Worm (Caenorhabditis elegans): Measurements from ENCODE around the gene W09G10.9.

DNA sequence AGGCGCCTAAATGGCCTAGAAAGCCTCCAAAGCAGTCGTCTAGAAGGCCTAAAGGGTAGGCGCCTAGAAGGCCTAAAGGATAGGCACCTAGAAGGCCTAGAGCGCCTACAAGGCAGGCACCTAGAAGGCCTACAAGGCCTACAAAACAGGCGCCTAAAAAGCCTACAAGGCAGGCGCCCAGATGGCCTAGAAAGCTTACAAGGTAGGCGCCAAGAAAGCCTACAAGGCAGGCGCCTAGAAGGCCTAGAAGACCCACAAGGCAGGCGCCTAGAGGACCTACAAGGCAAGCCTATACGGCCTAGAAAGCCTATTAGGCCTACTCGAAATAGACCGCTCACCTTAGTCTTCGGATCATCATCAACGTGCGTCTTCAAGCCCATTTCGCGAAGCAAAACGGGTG lies 19.6 kb upstream of the W09G10.9 start:
- no peak for TF ChIP-seq him-1 (tag; optimal IDR thresholded peaks at IDR 0.05)
- TF ChIP-seq dao-5 (tag; optimal IDR thresholded peaks at IDR 0.05), result no peak
